Fruit fly (Drosophila melanogaster) whole organism, embryonic: Measurements from ENCODE around the gene alpha-PheRS.
A peak's percentile ranks its signal among the peaks of the same experiment; 100 is the strongest.

ENCODE experiments used
- Ada2b ChIP-seq: fragments of 200-800 bp; sonication (Bioruptor generic); IDR thresholded peaks from 2 replicates; pipeline ENCODE4 v1.3.6; 2022; ENCODE audit warnings: missing biosample characterization, missing genetic modification characterization
- Atf6 ChIP-seq: fragments of 200-800 bp; sonication (Bioruptor generic); IDR thresholded peaks from 2 replicates; pipeline ENCODE4 v1.3.6; 2022; ENCODE audit warnings: missing biosample characterization, missing genetic modification characterization
- B-H1 ChIP-seq: fragments of 200-800 bp; sonication (Bioruptor generic); IDR thresholded peaks from 3 replicates; pipeline ENCODE4 v1.3.6; 2022; ENCODE audit warnings: missing biosample characterization, missing genetic modification characterization
- CG12391 ChIP-seq: fragments of 200-800 bp; sonication (Bioruptor generic); optimal IDR thresholded peaks from 3 replicates; lab custom pipeline; 2018; ENCODE audit warnings: missing biosample characterization, mild to moderate bottlenecking, missing genetic modification characterization, moderate library complexity
- CG12942 ChIP-seq: fragments of 200-800 bp; sonication (Bioruptor generic); optimal IDR thresholded peaks from 3 replicates; lab custom pipeline; 2016; ENCODE audit warnings: missing biosample characterization, missing genetic modification characterization
- CG17328 ChIP-seq: fragments of 200-800 bp; sonication (Bioruptor generic); IDR thresholded peaks from 2 replicates; pipeline ENCODE4 v1.3.6; 2022; ENCODE audit warnings: missing biosample characterization, missing genetic modification characterization
- CG17359 ChIP-seq: fragments of 200-800 bp; sonication (Bioruptor generic); optimal IDR thresholded peaks from 3 replicates; lab custom pipeline; 2018; ENCODE audit warnings: missing biosample characterization, mild to moderate bottlenecking, missing genetic modification characterization, moderate library complexity
- CG17912 ChIP-seq: fragments of 200-800 bp; sonication (Bioruptor generic); optimal IDR thresholded peaks from 2 replicates; lab custom pipeline; 2018; ENCODE audit warnings: missing biosample characterization, mild to moderate bottlenecking, missing genetic modification characterization
- CG18599 ChIP-seq: fragments of 200-800 bp; sonication (Bioruptor generic); optimal IDR thresholded peaks from 3 replicates; lab custom pipeline; 2017; ENCODE audit warnings: missing biosample characterization, missing genetic modification characterization, mild to moderate bottlenecking, moderate library complexity, missing genetic modification reagents
- CG2875 ChIP-seq: fragments of 200-800 bp; sonication (Bioruptor generic); optimal IDR thresholded peaks from 2 replicates; lab custom pipeline; 2017; ENCODE audit warnings: missing biosample characterization, mild to moderate bottlenecking, missing genetic modification characterization, missing genetic modification reagents
- CG33213 ChIP-seq: fragments of 200-800 bp; sonication (Bioruptor generic); optimal IDR thresholded peaks from 3 replicates; lab custom pipeline; 2016; ENCODE audit warnings: missing biosample characterization, missing genetic modification characterization
- CG33557 ChIP-seq: fragments of 200-800 bp; sonication (Bioruptor generic); optimal IDR thresholded peaks from 2 replicates; lab custom pipeline; 2019; ENCODE audit warnings: missing biosample characterization, mild to moderate bottlenecking, missing genetic modification characterization, moderate library complexity
- CG4328 ChIP-seq: fragments of 200-800 bp; sonication (Bioruptor generic); optimal IDR thresholded peaks from 3 replicates; lab custom pipeline; 2017; ENCODE audit warnings: missing biosample characterization, missing genetic modification reagents, missing genetic modification characterization
- CG4617 ChIP-seq: fragments of 200-800 bp; sonication (Bioruptor generic); optimal IDR thresholded peaks from 3 replicates; lab custom pipeline; 2016; ENCODE audit warnings: missing biosample characterization, missing genetic modification characterization, borderline replicate concordance
- CG6683 ChIP-seq: fragments of 200-800 bp; sonication (Bioruptor generic); optimal IDR thresholded peaks from 2 replicates; lab custom pipeline; 2017; ENCODE audit warnings: missing biosample characterization, mild to moderate bottlenecking, missing genetic modification characterization, missing genetic modification reagents
- CG6813 ChIP-seq: fragments of 200-800 bp; sonication (Bioruptor generic); optimal IDR thresholded peaks from 2 replicates; lab custom pipeline; 2017; ENCODE audit warnings: missing biosample characterization, missing genetic modification characterization, mild to moderate bottlenecking, moderate library complexity, missing genetic modification reagents
- CG7786 ChIP-seq: fragments of 200-800 bp; sonication (Bioruptor generic); optimal IDR thresholded peaks from 2 replicates; lab custom pipeline; 2016; ENCODE audit warnings: missing biosample characterization, missing genetic modification characterization
- CG8478 ChIP-seq: fragments of >200 bp; optimal IDR thresholded peaks from 2 replicates; lab custom pipeline; 2018
- CG9609 ChIP-seq: fragments of 200-800 bp; sonication (Bioruptor generic); optimal IDR thresholded peaks from 3 replicates; lab custom pipeline; 2016; ENCODE audit warnings: missing biosample characterization, missing genetic modification characterization
- CG9876 ChIP-seq: fragments of 200-800 bp; sonication (Bioruptor generic); optimal IDR thresholded peaks from 2 replicates; lab custom pipeline; 2016; ENCODE audit warnings: missing biosample characterization, missing genetic modification characterization
- Camta ChIP-seq: fragments of 200-800 bp; sonication (Bioruptor generic); optimal IDR thresholded peaks from 2 replicates; lab custom pipeline; 2016; ENCODE audit warnings: missing biosample characterization, missing genetic modification characterization
- CoRest ChIP-seq: fragments of 200-800 bp; sonication (Bioruptor generic); optimal IDR thresholded peaks from 3 replicates; lab custom pipeline; 2018; ENCODE audit warnings: missing biosample characterization, mild to moderate bottlenecking, missing genetic modification characterization, moderate library complexity
- D19A ChIP-seq: fragments of 200-800 bp; optimal IDR thresholded peaks from 3 replicates; lab custom pipeline; 2019; ENCODE audit warnings: missing biosample characterization, mild to moderate bottlenecking, missing genetic modification characterization, moderate library complexity
- ERR ChIP-seq: fragments of 200-800 bp; sonication (Bioruptor generic); optimal IDR thresholded peaks from 2 replicates; lab custom pipeline; 2016; ENCODE audit warnings: missing biosample characterization, missing genetic modification characterization
- H15 ChIP-seq: fragments of 200-800 bp; sonication (Bioruptor generic); IDR thresholded peaks from 3 replicates; pipeline ENCODE4 v1.3.6; 2022; ENCODE audit warnings: missing biosample characterization, missing genetic modification characterization
- HmgD ChIP-seq: fragments of 200-800 bp; sonication (Bioruptor generic); optimal IDR thresholded peaks from 3 replicates; lab custom pipeline; 2016; ENCODE audit warnings: missing biosample characterization, missing genetic modification characterization
- Hr3 ChIP-seq: fragments of 200-800 bp; sonication (Bioruptor generic); optimal IDR thresholded peaks from 3 replicates; lab custom pipeline; 2016; ENCODE audit warnings: missing biosample characterization, missing genetic modification characterization
- NC2α ChIP-seq: fragments of 200-800 bp; sonication (Bioruptor generic); optimal IDR thresholded peaks from 2 replicates; lab custom pipeline; 2016; ENCODE audit warnings: missing biosample characterization, missing genetic modification characterization
- Nf-YB ChIP-seq: fragments of 200-800 bp; sonication (Bioruptor generic); optimal IDR thresholded peaks from 3 replicates; lab custom pipeline; 2019; ENCODE audit warnings: missing biosample characterization, mild to moderate bottlenecking, missing genetic modification characterization, moderate library complexity
- Ravus ChIP-seq: fragments of 200-800 bp; sonication (Bioruptor generic); IDR thresholded peaks from 2 replicates; pipeline ENCODE4 v1.3.6; 2022; ENCODE audit warnings: missing biosample characterization, missing genetic modification characterization
- Sox102F ChIP-seq: fragments of 200-800 bp; sonication (Bioruptor generic); optimal IDR thresholded peaks from 2 replicates; lab custom pipeline; 2018; ENCODE audit warnings: missing biosample characterization, mild to moderate bottlenecking, missing genetic modification characterization, moderate library complexity
- Trl ChIP-seq, 3 experiments: fragments of >200 bp in 2 of 3; fragments of 200-800 bp in 1 of 3; sonication (Bioruptor generic) in 1 of 3; optimal IDR thresholded peaks; 2 replicates in 1 of 3; 3 replicates in 2 of 3; lab custom pipeline; 2016 to 2017; ENCODE audit warnings: missing biosample characterization in 1 of 3, missing genetic modification characterization in 1 of 3
- Usf ChIP-seq: fragments of 200-800 bp; sonication (Bioruptor generic); optimal IDR thresholded peaks from 2 replicates; lab custom pipeline; 2017; ENCODE audit warnings: missing genotype, missing biosample characterization, missing genetic modification characterization
- abd-A ChIP-seq: fragments of 200-800 bp; sonication (Bioruptor generic); optimal IDR thresholded peaks from 3 replicates; lab custom pipeline; 2019; ENCODE audit warnings: missing biosample characterization, mild to moderate bottlenecking, missing genetic modification characterization, moderate library complexity
- ac ChIP-seq: fragments of 200-800 bp; sonication (Bioruptor generic); optimal IDR thresholded peaks from 3 replicates; lab custom pipeline; 2017; ENCODE audit warnings: missing biosample characterization, mild to moderate bottlenecking, missing genetic modification characterization
- al ChIP-seq: fragments of 200-800 bp; sonication (Bioruptor generic); IDR thresholded peaks from 2 replicates; pipeline ENCODE4 v1.3.6; 2022; ENCODE audit warnings: missing biosample characterization, missing genetic modification characterization
- ato ChIP-seq: fragments of 200-800 bp; sonication (Bioruptor generic); IDR thresholded peaks from 2 replicates; pipeline ENCODE4 v1.3.6; 2022; ENCODE audit warnings: missing biosample characterization, missing genetic modification characterization; ENCODE audit not compliant: partially characterized antibody
- bowl ChIP-seq: fragments of 200-800 bp; sonication (Bioruptor generic); IDR thresholded peaks from 2 replicates; pipeline ENCODE4 v1.3.6; 2022; ENCODE audit warnings: missing biosample characterization, missing genetic modification characterization
- croc ChIP-seq: fragments of 200-800 bp; sonication (Bioruptor generic); conservative IDR thresholded peaks from 3 replicates; pipeline ENCODE4 v1.3.6; 2022; ENCODE audit warnings: missing biosample characterization, missing genetic modification characterization
- ems ChIP-seq: fragments of 200-800 bp; sonication (Bioruptor generic); optimal IDR thresholded peaks from 3 replicates; lab custom pipeline; 2016; ENCODE audit warnings: missing biosample characterization, missing genetic modification characterization
- fd102C ChIP-seq: fragments of 200-800 bp; sonication (Bioruptor generic); optimal IDR thresholded peaks from 2 replicates; lab custom pipeline; 2018; ENCODE audit warnings: missing biosample characterization, mild to moderate bottlenecking, missing genetic modification characterization, moderate library complexity
- gcm2 ChIP-seq: fragments of 200-800 bp; sonication (Bioruptor generic); optimal IDR thresholded peaks from 2 replicates; lab custom pipeline; 2016; ENCODE audit warnings: missing biosample characterization, missing genetic modification characterization
- gsb-n ChIP-seq: fragments of 200-800 bp; sonication (Bioruptor generic); optimal IDR thresholded peaks from 3 replicates; lab custom pipeline; 2018; ENCODE audit warnings: missing biosample characterization, mild to moderate bottlenecking, missing genetic modification characterization
- h ChIP-seq: fragments of >200 bp; optimal IDR thresholded peaks from 2 replicates; lab custom pipeline; 2017
- insv ChIP-seq, 2 experiments: fragments of 200-800 bp; sonication (Bioruptor generic); optimal IDR thresholded peaks; 3 replicates each; lab custom pipeline; 2016 to 2018; ENCODE audit warnings: missing biosample characterization in 2 of 2, missing genetic modification characterization in 2 of 2
- nerfin-1 ChIP-seq: fragments of 200-800 bp; sonication (Bioruptor generic); optimal IDR thresholded peaks from 3 replicates; lab custom pipeline; 2019; ENCODE audit warnings: missing biosample characterization, mild to moderate bottlenecking, missing genetic modification characterization, moderate library complexity
- salm ChIP-seq: fragments of 200-800 bp; sonication (Bioruptor generic); optimal IDR thresholded peaks from 2 replicates; lab custom pipeline; 2018; ENCODE audit warnings: missing biosample characterization, mild to moderate bottlenecking, missing genetic modification characterization
- trh ChIP-seq: fragments of 200-800 bp; sonication (Bioruptor generic); optimal IDR thresholded peaks from 2 replicates; lab custom pipeline; 2016; ENCODE audit warnings: missing biosample characterization, missing genetic modification characterization
- tup ChIP-seq: fragments of 200-800 bp; sonication (Bioruptor generic); optimal IDR thresholded peaks from 2 replicates; lab custom pipeline; 2016; ENCODE audit warnings: missing biosample characterization, mild to moderate bottlenecking, missing genetic modification characterization, moderate library complexity
- vfl ChIP-seq: fragments of 200-800 bp; sonication (Bioruptor generic); optimal IDR thresholded peaks from 2 replicates; lab custom pipeline; 2016; ENCODE audit warnings: missing biosample characterization, missing genetic modification characterization

Gene alpha-PheRS

dm6 chrX:8101479-8102198 lies 43.8 kb downstream of the alpha-PheRS start, which contains the start of gene CG2258 (continued):
- TF ChIP-seq gsb-n (tag; lab: Kevin White, UChicago) (peak; percentile 76), bowl (peak; percentile 68; the same call in 1 of the 2 replicates), CG2875 (GFP tag; lab: Kevin White, UChicago) (peak; percentile 84), ERR (GFP tag; lab: Kevin White, UChicago) (no peak), B-H1 (GFP tag; lab: Robert Waterston, UW) (peak; percentile 73), NC2α (GFP tag; lab: Kevin White, UChicago) (peak; percentile 58), abd-A (tag; lab: Kevin White, UChicago) (no peak), Trl (optimal IDR thresholded peaks at IDR 0.05; lab: Kevin White, UChicago) (no peak), Trl (GFP tag; optimal IDR thresholded peaks at IDR 0.05; lab: Kevin White, UChicago) (no peak), ems (GFP tag; lab: Kevin White, UChicago) (peak; percentile 73), CG6683 (GFP tag; lab: Kevin White, UChicago) (peak; percentile 60), CG33213 (GFP tag; lab: Kevin White, UChicago) (peak; percentile 21), h (lab: Kevin White, UChicago) (no peak), CG33557 (peak; percentile 46), fd102C (GFP tag; lab: Kevin White, UChicago) (no peak), CG6813 (peak; percentile 83), al (GFP tag; lab: Robert Waterston, UW) (peak; percentile 77), tup (peak; percentile 58), Camta (GFP tag; lab: Kevin White, UChicago) (no peak), CG8478 (lab: Kevin White, UChicago) (no peak), Atf6 (GFP tag; lab: Robert Waterston, UW) (peak; percentile 82), CG12391 (tag; lab: Kevin White, UChicago) (peak; percentile 83), CG7786 (GFP tag; lab: Kevin White, UChicago) (peak; percentile 72), trh (GFP tag; lab: Kevin White, UChicago) (peak; percentile 9), CG17328 (GFP tag; lab: Robert Waterston, UW) (peak; percentile 86), CG12942 (GFP tag; lab: Kevin White, UChicago) (peak; percentile 70), Hr3 (GFP tag; lab: Kevin White, UChicago) (peak; percentile 75), nerfin-1 (tag; lab: Kevin White, UChicago) (peak; percentile 77), CG17359 (tag; lab: Kevin White, UChicago) (peak; percentile 95), CG9876 (GFP tag; lab: Kevin White, UChicago) (peak; percentile 38), Nf-YB (GFP tag; lab: Kevin White, UChicago) (peak; percentile 45), CG17912 (peak; percentile 22), CG4328 (GFP tag; lab: Kevin White, UChicago) (peak; percentile 77), D19A (tag; lab: Kevin White, UChicago) (peak; percentile 82), H15 (GFP tag; lab: Robert Waterston, UW) (peak; percentile 84), Ada2b (peak; percentile 92), Ravus (peak; percentile 57), vfl (GFP tag; lab: Kevin White, UChicago) (no peak), ato (GFP tag; lab: Robert Waterston, UW) (no peak), CoRest (tag; lab: Kevin White, UChicago) (peak; percentile 87), salm (tag; lab: Kevin White, UChicago) (peak; percentile 88), insv (GFP tag; optimal IDR thresholded peaks at IDR 0.05; lab: Kevin White, UChicago) (no peak), HmgD (GFP tag; lab: Kevin White, UChicago) (no peak), Usf (peak; percentile 37), Sox102F (GFP tag; lab: Kevin White, UChicago) (peak; percentile 94), CG18599 (GFP tag; lab: Kevin White, UChicago) (peak; percentile 86), ac (GFP tag; lab: Kevin White, UChicago) (no peak), gcm2 (no peak), CG9609 (GFP tag; lab: Kevin White, UChicago) (peak; percentile 75), CG4617 (peak; percentile 33), croc (GFP tag; lab: Robert Waterston, UW) (peak; percentile 81)
